Worm (Caenorhabditis elegans) whole organism, late embryonic: Measurements from ENCODE around the gene srh-82.

Experiments
- F13H6.1 ChIP-seq: sonication (generic microtip); optimal IDR thresholded peaks from 2 replicates; lab custom pipeline; 2016; ENCODE audit warnings: missing genetic modification characterization, missing compliant biosample characterization
- ama-1 ChIP-seq: fragments of 150-350 bp; optimal IDR thresholded peaks from 2 replicates; lab custom pipeline; 2014
- ceh-48 ChIP-seq: sonication (generic microtip); optimal IDR thresholded peaks from 2 replicates; lab custom pipeline; 2016; ENCODE audit warnings: missing genetic modification characterization, inconsistent platforms, missing compliant biosample characterization
- dmd-4 ChIP-seq: sonication (generic microtip); optimal IDR thresholded peaks from 2 replicates; lab custom pipeline; 2016; ENCODE audit warnings: borderline replicate concordance, missing genetic modification characterization, missing compliant biosample characterization
- ets-4 ChIP-seq: sonication (generic microtip); optimal IDR thresholded peaks from 2 replicates; lab custom pipeline; 2016; ENCODE audit warnings: missing genetic modification characterization, missing compliant biosample characterization
- lin-11 ChIP-seq: fragments of 200-800 bp; sonication (Bioruptor generic); optimal IDR thresholded peaks from 2 replicates; lab custom pipeline; 2018; ENCODE audit warnings: mild to moderate bottlenecking, missing genetic modification characterization, missing compliant biosample characterization
- pat-9 ChIP-seq: fragments of 200-800 bp; sonication (Bioruptor generic); optimal IDR thresholded peaks from 2 replicates; lab custom pipeline; 2018; ENCODE audit warnings: mild to moderate bottlenecking, missing genetic modification characterization, moderate library complexity, missing compliant biosample characterization
- pha-2 ChIP-seq: sonication (generic microtip); optimal IDR thresholded peaks from 2 replicates; lab custom pipeline; 2017; ENCODE audit warnings: mild to moderate bottlenecking, missing genetic modification characterization, missing compliant biosample characterization
- sdc-2 ChIP-seq: sonication (generic microtip); optimal IDR thresholded peaks from 2 replicates; lab custom pipeline; 2016; ENCODE audit warnings: missing genotype, missing genetic modification characterization, missing compliant biosample characterization
- sox-4 ChIP-seq: sonication (generic microtip); optimal IDR thresholded peaks from 2 replicates; lab custom pipeline; 2017; ENCODE audit warnings: mild to moderate bottlenecking, missing genetic modification characterization, inconsistent platforms, missing compliant biosample characterization
- tbx-2 ChIP-seq: sonication (generic microtip); optimal IDR thresholded peaks from 2 replicates; lab custom pipeline; 2016; ENCODE audit warnings: missing genetic modification characterization, missing compliant biosample characterization
- tbx-7 ChIP-seq: sonication (generic microtip); optimal IDR thresholded peaks from 2 replicates; lab custom pipeline; 2016; ENCODE audit warnings: missing genotype, missing genetic modification characterization, missing compliant biosample characterization
- unc-86 ChIP-seq: sonication (generic microtip); optimal IDR thresholded peaks from 2 replicates; lab custom pipeline; 2016; ENCODE audit warnings: missing genetic modification characterization, missing compliant biosample characterization
- ztf-16 ChIP-seq: sonication (generic microtip); optimal IDR thresholded peaks from 2 replicates; lab custom pipeline; 2017; ENCODE audit warnings: missing genetic modification characterization, missing compliant biosample characterization

DNA sequence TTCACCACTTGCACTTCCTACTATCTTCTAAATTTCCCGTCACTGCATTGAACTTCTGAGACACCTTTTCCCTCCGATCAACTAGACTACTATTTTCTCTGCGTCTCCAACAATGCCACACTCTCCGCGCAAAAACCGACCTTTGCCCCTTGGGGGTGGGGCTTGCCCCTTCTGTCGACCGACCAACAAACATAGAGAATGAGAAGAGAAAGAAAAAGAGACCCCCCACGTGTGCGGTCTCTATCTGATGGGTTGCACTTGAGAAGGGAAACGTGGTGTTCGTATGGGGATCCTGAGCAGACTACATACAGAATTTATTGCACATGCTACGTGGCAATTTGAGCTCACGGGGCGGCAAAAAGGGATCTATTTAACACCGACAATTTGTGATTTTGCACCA lies 10.3 kb downstream of the srh-82 start:
- TF ChIP-seq sdc-2 (tag; lab: Kevin White, UChicago): peak; percentile 61
- no peak for TF ChIP-seq unc-86 (tag; lab: Kevin White, UChicago)
- TF ChIP-seq ceh-48 (tag; lab: Kevin White, UChicago): no peak
- TF ChIP-seq pat-9 (tag; lab: Kevin White, UChicago): no peak
- no peak for TF ChIP-seq dmd-4 (tag; lab: Kevin White, UChicago)
- no peak for TF ChIP-seq pha-2
- no peak for TF ChIP-seq ama-1 (lab: Kevin White, UChicago)
- no peak for TF ChIP-seq ets-4 (tag; lab: Kevin White, UChicago)
- TF ChIP-seq tbx-7 (tag; lab: Kevin White, UChicago): no peak
- TF ChIP-seq F13H6.1 (tag; lab: Kevin White, UChicago): no peak
- no peak for TF ChIP-seq ztf-16 (tag; lab: Kevin White, UChicago)
- no peak for TF ChIP-seq sox-4 (tag; lab: Kevin White, UChicago)
- no peak for TF ChIP-seq lin-11
- peak; percentile 56 for TF ChIP-seq tbx-2
